Fruit fly (Drosophila melanogaster): ENCODE data around the gene CG8132.

DNA sequence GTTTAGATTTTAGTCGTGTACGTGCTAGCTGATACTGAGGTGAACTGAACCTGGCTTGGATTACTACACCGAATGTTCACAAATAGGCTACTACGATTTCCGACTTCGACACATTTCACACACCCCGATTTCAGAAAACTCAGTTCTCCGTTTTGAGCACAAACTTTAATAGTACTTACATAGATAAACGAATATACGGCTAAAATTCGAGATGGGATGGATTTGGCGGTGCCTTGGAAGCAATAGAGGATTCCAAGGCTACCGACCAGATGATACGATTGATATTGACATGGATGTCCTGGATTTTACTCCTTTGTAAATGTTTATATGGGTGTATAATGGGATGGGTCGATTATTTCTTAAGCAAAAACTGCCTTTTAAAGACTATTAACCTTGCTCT is 8.9 kb downstream of the CG8132 start, which contains the start of gene betaTub85D:
- TF ChIP-seq pan (optimal IDR thresholded peaks at IDR 0.05) (no peak), psq (optimal IDR thresholded peaks at IDR 0.05) (no peak), usp (GFP tag; optimal IDR thresholded peaks at IDR 0.05) (no peak), Dll (optimal IDR thresholded peaks at IDR 0.05) (no peak), EcR (GFP tag; optimal IDR thresholded peaks at IDR 0.05) (no peak), CG8478 (optimal IDR thresholded peaks at IDR 0.05) (no peak)
